Fruit fly (Drosophila melanogaster) whole organism, wandering third instar larva: ENCODE measurements around the gene CG1979.
A peak's percentile ranks its signal among the peaks of the same experiment; 100 is the strongest.

Experiments
- Abd-B ChIP-seq: fragments of >200 bp; optimal IDR thresholded peaks from 2 replicates; lab custom pipeline; 2017; ENCODE audit warnings: missing biosample characterization, missing genetic modification characterization
- CG32264 ChIP-seq: fragments of 200-800 bp; sonication (Bioruptor generic); optimal IDR thresholded peaks from 2 replicates; lab custom pipeline; 2016; ENCODE audit warnings: missing biosample characterization, missing genetic modification characterization
- CG9705 ChIP-seq: fragments of 200-800 bp; sonication (Bioruptor generic); optimal IDR thresholded peaks from 2 replicates; lab custom pipeline; 2018; ENCODE audit warnings: missing biosample characterization, mild to moderate bottlenecking, missing genetic modification characterization
- CrebA ChIP-seq: fragments of 200-800 bp; sonication (Bioruptor generic); optimal IDR thresholded peaks from 2 replicates; lab custom pipeline; 2016; ENCODE audit warnings: missing biosample characterization, mild to moderate bottlenecking, missing genetic modification characterization, borderline replicate concordance
- Dfd ChIP-seq: fragments of >200 bp; optimal IDR thresholded peaks from 2 replicates; lab custom pipeline; 2017; ENCODE audit warnings: missing biosample characterization, missing genetic modification characterization
- Dif ChIP-seq: fragments of 200-275, 200-300 bp; sonication (Bioruptor generic); optimal IDR thresholded peaks from 2 replicates; lab custom pipeline; 2018; ENCODE audit warnings: missing biosample characterization, missing genetic modification characterization; ENCODE audit not compliant: partially characterized antibody
- GATAd ChIP-seq: sonication (Bioruptor generic); optimal IDR thresholded peaks from 2 replicates; lab custom pipeline; 2016; ENCODE audit warnings: missing biosample characterization, missing genetic modification characterization
- HLH106 ChIP-seq: fragments of 200-800 bp; optimal IDR thresholded peaks from 3 replicates; lab custom pipeline; 2019; ENCODE audit warnings: missing biosample characterization, mild to moderate bottlenecking, missing genetic modification characterization, moderate library complexity
- Hnf4 ChIP-seq: fragments of 200-800 bp; sonication (Bioruptor generic); optimal IDR thresholded peaks from 2 replicates; lab custom pipeline; 2016; ENCODE audit warnings: missing biosample characterization, mild to moderate bottlenecking, missing genetic modification characterization
- Hr78 ChIP-seq: fragments of >200 bp; optimal IDR thresholded peaks from 2 replicates; lab custom pipeline; 2017; ENCODE audit warnings: missing biosample characterization, missing genetic modification characterization
- Hr83 ChIP-seq: fragments of 200-300 bp; sonication (Bioruptor generic); optimal IDR thresholded peaks from 2 replicates; lab custom pipeline; 2016; ENCODE audit warnings: missing biosample characterization, mild to moderate bottlenecking, missing genetic modification characterization, moderate library complexity; ENCODE audit not compliant: poor library complexity, severe bottlenecking
- Jra ChIP-seq: sonication (Bioruptor generic); optimal IDR thresholded peaks from 2 replicates; lab custom pipeline; 2016; ENCODE audit warnings: missing biosample characterization, missing genetic modification characterization
- Mio ChIP-seq: sonication (Bioruptor generic); optimal IDR thresholded peaks from 2 replicates; lab custom pipeline; 2016; ENCODE audit warnings: missing biosample characterization, missing genetic modification characterization
- Myc ChIP-seq: fragments of >200 bp; optimal IDR thresholded peaks from 2 replicates; lab custom pipeline; 2017
- N ChIP-seq: fragments of >200 bp; optimal IDR thresholded peaks from 2 replicates; lab custom pipeline; 2018; ENCODE audit warnings: missing biosample characterization, missing external identifiers, missing genetic modification characterization
- OdsH ChIP-seq: fragments of 200-800 bp; sonication (Bioruptor generic); optimal IDR thresholded peaks from 2 replicates; lab custom pipeline; 2016; ENCODE audit warnings: missing biosample characterization, mild to moderate bottlenecking, missing genetic modification characterization
- Rel ChIP-seq, 2 experiments: fragments of 200-800 bp; sonication (Bioruptor generic) in 1 of 2; optimal IDR thresholded peaks; 2 replicates in 1 of 2; 3 replicates in 1 of 2; lab custom pipeline; 2016 to 2019; ENCODE audit warnings: mild to moderate bottlenecking in 2 of 2, missing biosample characterization in 2 of 2, missing genetic modification characterization in 2 of 2, moderate library complexity in 1 of 2
- Sp1 ChIP-seq: fragments of 200-800 bp; sonication (Bioruptor generic); optimal IDR thresholded peaks from 3 replicates; lab custom pipeline; 2019; ENCODE audit warnings: missing biosample characterization, mild to moderate bottlenecking, missing genetic modification characterization, moderate library complexity
- Vsx2 ChIP-seq: fragments of 200-300, 225-300 bp; sonication (Bioruptor generic); optimal IDR thresholded peaks from 2 replicates; lab custom pipeline; 2018; ENCODE audit warnings: missing biosample characterization, missing genetic modification characterization; ENCODE audit not compliant: partially characterized antibody
- br ChIP-seq: fragments of 200-800 bp; sonication (Bioruptor generic); optimal IDR thresholded peaks from 2 replicates; lab custom pipeline; 2016; ENCODE audit warnings: missing biosample characterization, missing genetic modification characterization
- brk ChIP-seq: fragments of 200-800 bp; sonication (Bioruptor generic); optimal IDR thresholded peaks from 2 replicates; lab custom pipeline; 2016; ENCODE audit warnings: missing biosample characterization, mild to moderate bottlenecking, missing genetic modification characterization
- dl ChIP-seq, 2 experiments: fragments of 175-275, 200-275 bp in 1 of 2; fragments of 200-275 bp in 1 of 2; sonication (Bioruptor generic); optimal IDR thresholded peaks; lab custom pipeline; 2018; ENCODE audit warnings: mild to moderate bottlenecking in 2 of 2, missing biosample characterization in 2 of 2, missing genetic modification characterization in 2 of 2, moderate library complexity in 2 of 2; ENCODE audit not compliant: partially characterized antibody in 2 of 2, insufficient read depth in 1 of 2
- dmrt93B ChIP-seq: fragments of 200-800 bp; sonication (Bioruptor generic); optimal IDR thresholded peaks from 2 replicates; lab custom pipeline; 2018; ENCODE audit warnings: missing biosample characterization, mild to moderate bottlenecking, missing genetic modification characterization
- dsf ChIP-seq: sonication (Bioruptor generic); optimal IDR thresholded peaks from 2 replicates; lab custom pipeline; 2016; ENCODE audit warnings: missing biosample characterization, missing genetic modification characterization, borderline replicate concordance
- ey ChIP-seq: fragments of 200-800 bp; sonication (Bioruptor generic); optimal IDR thresholded peaks from 2 replicates; lab custom pipeline; 2016; ENCODE audit warnings: missing biosample characterization, missing genetic modification characterization
- foxo ChIP-seq, 2 experiments: fragments of 200-800 bp; sonication (Bioruptor generic); optimal IDR thresholded peaks; 2 replicates in 1 of 2; 3 replicates in 1 of 2; lab custom pipeline; 2016 to 2017; ENCODE audit warnings: missing biosample characterization in 2 of 2, missing genetic modification characterization in 2 of 2
- fru ChIP-seq: fragments of 200-800 bp; sonication (Bioruptor generic); optimal IDR thresholded peaks from 3 replicates; lab custom pipeline; 2016; ENCODE audit warnings: missing biosample characterization, mild to moderate bottlenecking, missing genetic modification characterization
- h ChIP-seq: fragments of 200-800 bp; sonication (Bioruptor generic); optimal IDR thresholded peaks from 3 replicates; lab custom pipeline; 2016; ENCODE audit warnings: missing biosample characterization, mild to moderate bottlenecking, missing genetic modification characterization
- jim ChIP-seq: fragments of 175-275, 200-325 bp; sonication (Bioruptor generic); optimal IDR thresholded peaks from 2 replicates; lab custom pipeline; 2016; ENCODE audit warnings: missing biosample characterization, mild to moderate bottlenecking, missing genetic modification characterization
- lola ChIP-seq: fragments of >200 bp; optimal IDR thresholded peaks from 2 replicates; lab custom pipeline; 2017; ENCODE audit warnings: missing biosample characterization, missing genetic modification characterization
- pan ChIP-seq: fragments of >200 bp; optimal IDR thresholded peaks from 2 replicates; lab custom pipeline; 2017
- psq ChIP-seq: fragments of 200-800 bp; sonication (Bioruptor generic); optimal IDR thresholded peaks from 3 replicates; lab custom pipeline; 2017; ENCODE audit warnings: missing biosample characterization, mild to moderate bottlenecking, missing genetic modification characterization, moderate library complexity
- rgr ChIP-seq: fragments of 200-800 bp; sonication (Bioruptor generic); optimal IDR thresholded peaks from 3 replicates; lab custom pipeline; 2016; ENCODE audit warnings: missing biosample characterization, mild to moderate bottlenecking, missing genetic modification characterization
- sage ChIP-seq: fragments of 200-800 bp; sonication (Bioruptor generic); optimal IDR thresholded peaks from 2 replicates; lab custom pipeline; 2016; ENCODE audit warnings: missing biosample characterization, mild to moderate bottlenecking, missing genetic modification characterization
- sv ChIP-seq: fragments of 200-800 bp; sonication (Bioruptor generic); optimal IDR thresholded peaks from 3 replicates; lab custom pipeline; 2016; ENCODE audit warnings: missing biosample characterization, missing genetic modification characterization
- tai ChIP-seq: sonication (Bioruptor generic); optimal IDR thresholded peaks from 2 replicates; lab custom pipeline; 2016; ENCODE audit warnings: missing biosample characterization, missing genetic modification characterization
- usp ChIP-seq: fragments of >200 bp; optimal IDR thresholded peaks from 2 replicates; lab custom pipeline; 2017; ENCODE audit warnings: missing biosample characterization, missing genetic modification characterization
- woc ChIP-seq: sonication (Bioruptor generic); optimal IDR thresholded peaks from 2 replicates; lab custom pipeline; 2016; ENCODE audit warnings: missing biosample characterization, mild to moderate bottlenecking, missing genetic modification characterization

The CG1979 gene

dm6 chr3R:7035703-7036266 is 18.6 kb upstream of the CG1979 start:
- TF ChIP-seq Dif (GFP tag; lab: Kevin White, UChicago) = no peak
- no peak for TF ChIP-seq tai (GFP tag; lab: Kevin White, UChicago)
- no peak for TF ChIP-seq HLH106
- no peak for TF ChIP-seq dmrt93B (GFP tag; lab: Kevin White, UChicago)

DNA sequence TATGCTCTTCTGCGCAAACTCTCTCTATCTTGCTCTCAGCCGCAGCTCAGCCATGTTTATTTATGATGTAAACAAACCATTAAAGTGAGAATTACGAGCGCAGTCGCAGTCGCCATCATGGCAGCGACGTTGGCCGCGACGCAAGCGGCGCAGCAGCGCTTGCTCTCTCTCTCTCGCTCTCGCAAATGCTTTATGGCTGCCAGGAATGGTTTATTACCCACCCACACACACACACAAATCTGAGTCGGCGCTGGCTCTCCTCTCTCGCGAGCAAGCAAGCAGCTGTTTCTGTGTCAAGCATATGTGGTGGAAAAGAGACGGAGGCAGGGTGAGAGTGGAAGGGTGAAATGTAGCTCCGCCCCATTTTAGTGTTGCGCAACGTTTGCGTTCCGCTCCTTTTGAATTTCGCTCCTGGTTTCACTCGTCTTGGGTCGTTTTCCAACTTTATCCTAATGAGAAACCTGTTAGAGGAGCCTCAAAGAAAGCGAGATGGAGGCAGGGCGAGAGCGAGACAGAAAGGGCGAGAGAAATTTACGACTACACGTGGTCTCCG is 17.1 kb upstream of the CG1979 start:
- peak; percentile 61 for TF ChIP-seq OdsH
- TF ChIP-seq CG9705 = no peak
- peak; percentile 7 for TF ChIP-seq dmrt93B (GFP tag; lab: Kevin White, UChicago)
- TF ChIP-seq h (GFP tag; lab: Kevin White, UChicago) = peak; percentile 66
- peak; percentile 65 for TF ChIP-seq brk
- TF ChIP-seq Mio = no peak
- TF ChIP-seq Rel (GFP tag; optimal IDR thresholded peaks at IDR 0.05; lab: Kevin White, UChicago) = no peak
- TF ChIP-seq Rel (tag; optimal IDR thresholded peaks at IDR 0.05; lab: Kevin White, UChicago) = no peak
- TF ChIP-seq Hnf4 = peak; percentile 72
- TF ChIP-seq HLH106 = peak; percentile 20
- no peak for TF ChIP-seq Abd-B
- TF ChIP-seq woc = peak; percentile 33
- TF ChIP-seq sage (GFP tag; lab: Kevin White, UChicago) = no peak
- peak; percentile 25 for TF ChIP-seq Sp1 (GFP tag; lab: Kevin White, UChicago)
- TF ChIP-seq Hr78 (GFP tag; lab: Kevin White, UChicago) = no peak
- TF ChIP-seq rgr (GFP tag; lab: Kevin White, UChicago) = peak; percentile 53
- TF ChIP-seq pan = no peak
- peak; percentile 4 for TF ChIP-seq Vsx2
- peak; percentile 31 for TF ChIP-seq psq (GFP tag; lab: Kevin White, UChicago)
- TF ChIP-seq dsf (GFP tag; lab: Kevin White, UChicago) = peak; percentile 4
- TF ChIP-seq fru (GFP tag; lab: Kevin White, UChicago) = peak; percentile 55
- TF ChIP-seq CG32264 = no peak
- TF ChIP-seq Dfd = no peak
- TF ChIP-seq sv (GFP tag; lab: Kevin White, UChicago) = no peak
- peak; percentile 58 for TF ChIP-seq Jra (GFP tag; lab: Kevin White, UChicago)
- peak; percentile 31 for TF ChIP-seq ey (GFP tag; lab: Kevin White, UChicago)
- no peak for TF ChIP-seq usp (GFP tag; lab: Kevin White, UChicago)
- no peak for TF ChIP-seq CrebA (GFP tag; lab: Kevin White, UChicago)
- no peak for TF ChIP-seq Myc
- peak; percentile 38 for TF ChIP-seq tai (GFP tag; lab: Kevin White, UChicago)
- no peak for TF ChIP-seq jim (GFP tag; lab: Kevin White, UChicago)
- peak in 1 of 2 experiments; percentile 65 for TF ChIP-seq foxo (GFP tag; optimal IDR thresholded peaks at IDR 0.05; lab: Kevin White, UChicago)
- TF ChIP-seq GATAd (GFP tag; lab: Kevin White, UChicago) = no peak
- TF ChIP-seq Dif (GFP tag; lab: Kevin White, UChicago) = peak; percentile 73
- peak in 1 of 2 experiments; percentile 37 for TF ChIP-seq dl (GFP tag; optimal IDR thresholded peaks at IDR 0.05; lab: Kevin White, UChicago; ENCODE audit: insufficient read depth in 1 of 2, partially characterized antibody in 2 of 2)
- TF ChIP-seq lola = no peak
- peak; percentile 86 for TF ChIP-seq Hr83 (GFP tag; lab: Kevin White, UChicago)
- TF ChIP-seq N (GFP tag; lab: Kevin White, UChicago) = no peak
- peak; percentile 63 for TF ChIP-seq br

- TF ChIP-seq dsf (GFP tag; lab: Kevin White, UChicago) (no peak), foxo (GFP tag; optimal IDR thresholded peaks at IDR 0.05; lab: Kevin White, UChicago) (no peak), br (no peak), HLH106 (no peak), Hr78 (GFP tag; lab: Kevin White, UChicago) (no peak), Jra (GFP tag; lab: Kevin White, UChicago) (no peak), brk (no peak), CG32264 (no peak), OdsH (no peak), Abd-B (no peak), rgr (GFP tag; lab: Kevin White, UChicago) (no peak), sv (GFP tag; lab: Kevin White, UChicago) (no peak), sage (GFP tag; lab: Kevin White, UChicago) (no peak), Rel (GFP tag; optimal IDR thresholded peaks at IDR 0.05; lab: Kevin White, UChicago) (no peak), Rel (tag; optimal IDR thresholded peaks at IDR 0.05; lab: Kevin White, UChicago) (no peak), Dif (GFP tag; lab: Kevin White, UChicago) (no peak), Dfd (no peak), CG9705 (no peak)
Observed at dm6 chr3R:7040894-7041293, 13.5 kb upstream of the CG1979 start.
